Fruit fly (Drosophila melanogaster) whole organism, embryonic: ENCODE data around the gene CG10348.

ENCODE experiments used
- ATbp ChIP-seq: fragments of 200-800 bp; sonication (Bioruptor generic); optimal IDR thresholded peaks from 2 replicates; lab custom pipeline; 2017; ENCODE audit warnings: missing biosample characterization, mild to moderate bottlenecking, missing genetic modification characterization, missing genetic modification reagents
- B-H2 ChIP-seq: fragments of 200-800 bp; sonication (Bioruptor generic); optimal IDR thresholded peaks from 2 replicates; lab custom pipeline; 2018; ENCODE audit warnings: missing biosample characterization, mild to moderate bottlenecking, missing genetic modification characterization
- CG10979 ChIP-seq: fragments of 200-800 bp; sonication (Bioruptor generic); optimal IDR thresholded peaks from 2 replicates; lab custom pipeline; 2018; ENCODE audit warnings: missing biosample characterization, mild to moderate bottlenecking, missing genetic modification characterization, moderate library complexity
- CG1233 ChIP-seq: fragments of 200-800 bp; sonication (Bioruptor generic); optimal IDR thresholded peaks from 4 replicates; lab custom pipeline; 2018; ENCODE audit warnings: missing biosample characterization, mild to moderate bottlenecking, missing genetic modification characterization
- CG14710 ChIP-seq: fragments of 200-800 bp; sonication (Bioruptor generic); optimal IDR thresholded peaks from 3 replicates; lab custom pipeline; 2019; ENCODE audit warnings: missing biosample characterization, mild to moderate bottlenecking, missing genetic modification characterization, moderate library complexity
- CG15073 ChIP-seq: fragments of 200-800 bp; sonication (Bioruptor generic); optimal IDR thresholded peaks from 2 replicates; lab custom pipeline; 2016; ENCODE audit warnings: missing biosample characterization, missing genetic modification characterization
- CG16863 ChIP-seq: fragments of 200-800 bp; sonication (Bioruptor generic); optimal IDR thresholded peaks from 3 replicates; lab custom pipeline; 2016; ENCODE audit warnings: missing biosample characterization, missing genetic modification characterization
- CG17612 ChIP-seq: fragments of 200-800 bp; sonication (Bioruptor generic); IDR thresholded peaks from 2 replicates; pipeline ENCODE4 v1.3.6; 2022; ENCODE audit warnings: missing biosample characterization, missing genetic modification characterization
- CG17912 ChIP-seq: fragments of 200-800 bp; sonication (Bioruptor generic); optimal IDR thresholded peaks from 2 replicates; lab custom pipeline; 2018; ENCODE audit warnings: missing biosample characterization, mild to moderate bottlenecking, missing genetic modification characterization
- CG18262 ChIP-seq: fragments of 200-800 bp; optimal IDR thresholded peaks from 3 replicates; lab custom pipeline; 2019; ENCODE audit warnings: missing biosample characterization, mild to moderate bottlenecking, missing genetic modification characterization, moderate library complexity
- CG18476 ChIP-seq: fragments of 200-800 bp; sonication (Bioruptor generic); optimal IDR thresholded peaks from 2 replicates; lab custom pipeline; 2016; ENCODE audit warnings: missing biosample characterization, mild to moderate bottlenecking, missing genetic modification characterization
- CG2116 ChIP-seq: fragments of 200-800 bp; sonication (Bioruptor generic); optimal IDR thresholded peaks from 3 replicates; lab custom pipeline; 2018; ENCODE audit warnings: missing biosample characterization, mild to moderate bottlenecking, missing genetic modification characterization
- CG3065 ChIP-seq: fragments of 200-800 bp; sonication (Bioruptor generic); optimal IDR thresholded peaks from 2 replicates; lab custom pipeline; 2016; ENCODE audit warnings: missing biosample characterization, missing genetic modification characterization
- CG3163 ChIP-seq: fragments of 200-800 bp; sonication (Bioruptor generic); optimal IDR thresholded peaks from 3 replicates; lab custom pipeline; 2016; ENCODE audit warnings: missing biosample characterization, missing genetic modification characterization
- CG3838 ChIP-seq: fragments of 200-800 bp; sonication (Bioruptor generic); optimal IDR thresholded peaks from 3 replicates; lab custom pipeline; 2016; ENCODE audit warnings: missing biosample characterization, missing genetic modification characterization
- CG6175 ChIP-seq: fragments of 200-800 bp; sonication (Bioruptor generic); IDR thresholded peaks from 3 replicates; pipeline ENCODE4 v1.3.6; 2022; ENCODE audit warnings: missing biosample characterization, missing genetic modification characterization
- CG6854 ChIP-seq: fragments of 200-800 bp; sonication (Bioruptor generic); optimal IDR thresholded peaks from 3 replicates; lab custom pipeline; 2017; ENCODE audit warnings: missing biosample characterization, mild to moderate bottlenecking, missing genetic modification characterization
- CG7963 ChIP-seq: fragments of 200-800 bp; sonication (Bioruptor generic); IDR thresholded peaks from 3 replicates; pipeline ENCODE4 v1.3.6; 2022; ENCODE audit warnings: missing biosample characterization, missing genetic modification characterization; ENCODE audit not compliant: partially characterized antibody
- CG8089 ChIP-seq: fragments of 200-800 bp; sonication (Bioruptor generic); optimal IDR thresholded peaks from 3 replicates; lab custom pipeline; 2016; ENCODE audit warnings: missing biosample characterization, missing genetic modification characterization
- Dp ChIP-seq: fragments of 200-800 bp; sonication (Bioruptor generic); optimal IDR thresholded peaks from 2 replicates; lab custom pipeline; 2018; ENCODE audit warnings: missing biosample characterization, mild to moderate bottlenecking, missing genetic modification characterization, moderate library complexity
- Fer1 ChIP-seq: fragments of 200-800 bp; sonication (Bioruptor generic); optimal IDR thresholded peaks from 2 replicates; lab custom pipeline; 2017; ENCODE audit warnings: missing biosample characterization, mild to moderate bottlenecking, missing genetic modification characterization
- Gsc ChIP-seq: fragments of 200-800 bp; sonication (Bioruptor generic); IDR thresholded peaks from 2 replicates; pipeline ENCODE4 v1.3.6; 2022; ENCODE audit warnings: missing biosample characterization, missing genetic modification characterization
- HLH4C ChIP-seq: fragments of 200-800 bp; sonication (Bioruptor generic); IDR thresholded peaks from 3 replicates; pipeline ENCODE4 v1.3.6; 2022; ENCODE audit warnings: missing biosample characterization, missing genetic modification characterization; ENCODE audit not compliant: partially characterized antibody
- Jarid2 ChIP-seq: fragments of 200-800 bp; sonication (Bioruptor generic); optimal IDR thresholded peaks from 3 replicates; lab custom pipeline; 2017; ENCODE audit warnings: mild to moderate bottlenecking, missing biosample characterization, missing genetic modification reagents, missing genetic modification characterization
- MESR4 ChIP-seq: fragments of 200-800 bp; sonication (Bioruptor generic); optimal IDR thresholded peaks from 2 replicates; lab custom pipeline; 2018; ENCODE audit warnings: missing biosample characterization, mild to moderate bottlenecking, missing genetic modification characterization, moderate library complexity
- Oli ChIP-seq: fragments of 200-800 bp; sonication (Bioruptor generic); optimal IDR thresholded peaks from 2 replicates; lab custom pipeline; 2018; ENCODE audit warnings: missing biosample characterization, mild to moderate bottlenecking, missing genetic modification characterization, moderate library complexity
- Rx ChIP-seq: fragments of 200-800 bp; sonication (Bioruptor generic); IDR thresholded peaks from 2 replicates; pipeline ENCODE4 v1.3.6; 2022; ENCODE audit warnings: missing biosample characterization, missing genetic modification characterization
- Sin3A ChIP-seq: fragments of >200 bp; optimal IDR thresholded peaks from 2 replicates; lab custom pipeline; 2018
- Sox102F ChIP-seq: fragments of 200-800 bp; sonication (Bioruptor generic); optimal IDR thresholded peaks from 2 replicates; lab custom pipeline; 2018; ENCODE audit warnings: missing biosample characterization, mild to moderate bottlenecking, missing genetic modification characterization, moderate library complexity
- Sry-β ChIP-seq: fragments of 200-800 bp; sonication (Bioruptor generic); optimal IDR thresholded peaks from 2 replicates; lab custom pipeline; 2018; ENCODE audit warnings: missing biosample characterization, mild to moderate bottlenecking, missing genetic modification characterization, moderate library complexity
- Taf1 ChIP-seq: fragments of 200-800 bp; sonication (Bioruptor generic); IDR thresholded peaks from 2 replicates; pipeline ENCODE4 v1.3.6; 2022; ENCODE audit warnings: missing biosample characterization, missing genetic modification characterization
- Xbp1 ChIP-seq: fragments of 200-800 bp; sonication (Bioruptor generic); optimal IDR thresholded peaks from 3 replicates; lab custom pipeline; 2016; ENCODE audit warnings: missing biosample characterization, mild to moderate bottlenecking, missing genetic modification characterization
- YL-1 ChIP-seq: fragments of 200-800 bp; sonication (Bioruptor generic); optimal IDR thresholded peaks from 3 replicates; lab custom pipeline; 2017; ENCODE audit warnings: missing biosample characterization, mild to moderate bottlenecking, missing genetic modification characterization
- aop ChIP-seq: fragments of 200-800 bp; sonication (Bioruptor generic); IDR thresholded peaks from 2 replicates; pipeline ENCODE4 v1.3.6; 2022; ENCODE audit warnings: missing biosample characterization, missing genetic modification characterization
- bigmax ChIP-seq: fragments of 200-800 bp; sonication (Bioruptor generic); optimal IDR thresholded peaks from 2 replicates; lab custom pipeline; 2018; ENCODE audit warnings: missing biosample characterization, mild to moderate bottlenecking, missing genetic modification characterization
- caup ChIP-seq: fragments of 200-800 bp; sonication (Bioruptor generic); optimal IDR thresholded peaks from 3 replicates; lab custom pipeline; 2017; ENCODE audit warnings: missing biosample characterization, mild to moderate bottlenecking, missing genetic modification characterization, moderate library complexity; ENCODE audit not compliant: severe bottlenecking
- chif ChIP-seq, 2 experiments: fragments of 200-800 bp; sonication (Bioruptor generic); optimal IDR thresholded peaks; 3 replicates each; lab custom pipeline; 2016; ENCODE audit warnings: missing biosample characterization in 2 of 2, missing genetic modification characterization in 2 of 2
- dimm ChIP-seq: fragments of 200-800 bp; sonication (Bioruptor generic); IDR thresholded peaks from 2 replicates; pipeline ENCODE4 v1.3.6; 2022; ENCODE audit warnings: missing biosample characterization, missing genetic modification characterization
- fu2 ChIP-seq: fragments of 200-800 bp; sonication (Bioruptor generic); optimal IDR thresholded peaks from 2 replicates; lab custom pipeline; 2016; ENCODE audit warnings: missing biosample characterization, missing genetic modification characterization
- grn ChIP-seq: fragments of 200-800 bp; sonication (Bioruptor generic); optimal IDR thresholded peaks from 3 replicates; lab custom pipeline; 2017; ENCODE audit warnings: missing biosample characterization, missing genetic modification characterization
- h ChIP-seq: fragments of >200 bp; optimal IDR thresholded peaks from 2 replicates; lab custom pipeline; 2017
- jigr1 ChIP-seq: fragments of 200-800 bp; sonication (Bioruptor generic); IDR thresholded peaks from 3 replicates; pipeline ENCODE4 v1.3.6; 2022; ENCODE audit warnings: missing biosample characterization, missing genetic modification characterization
- kah ChIP-seq: fragments of 200-800 bp; sonication (Bioruptor generic); optimal IDR thresholded peaks from 2 replicates; lab custom pipeline; 2018; ENCODE audit warnings: missing biosample characterization, mild to moderate bottlenecking, missing genetic modification characterization
- lola ChIP-seq, 3 experiments: fragments of >200 bp in 2 of 3; fragments of 200-800 bp in 1 of 3; sonication (Bioruptor generic) in 1 of 3; optimal IDR thresholded peaks; 2 replicates each; lab custom pipeline; 2017 to 2019; ENCODE audit warnings: missing biosample characterization in 3 of 3, missing genetic modification characterization in 3 of 3, mild to moderate bottlenecking in 1 of 3, moderate library complexity in 1 of 3
- maf-S ChIP-seq: fragments of 200-800 bp; sonication (Bioruptor generic); optimal IDR thresholded peaks from 2 replicates; lab custom pipeline; 2016; ENCODE audit warnings: missing biosample characterization, missing genetic modification characterization
- org-1 ChIP-seq: fragments of 200-800 bp; sonication (Bioruptor generic); optimal IDR thresholded peaks from 2 replicates; lab custom pipeline; 2017; ENCODE audit warnings: missing biosample characterization, missing genetic modification characterization
- peb ChIP-seq: fragments of 200-800 bp; sonication (Bioruptor generic); IDR thresholded peaks from 2 replicates; pipeline ENCODE4 v1.3.6; 2022; ENCODE audit warnings: missing biosample characterization, missing genetic modification characterization
- sens ChIP-seq: fragments of 200-800 bp; sonication (Bioruptor generic); peaks from one replicate; lab custom pipeline; 2016; ENCODE audit warnings: missing biosample characterization, missing genetic modification characterization
- slp2 ChIP-seq: fragments of 200-800 bp; sonication (Bioruptor generic); optimal IDR thresholded peaks from 2 replicates; lab custom pipeline; 2016; ENCODE audit warnings: missing biosample characterization, missing genetic modification characterization
- tll ChIP-seq, 2 experiments: fragments of 200-800 bp in 1 of 2; fragments of >200 bp in 1 of 2; sonication (Bioruptor generic) in 1 of 2; optimal IDR thresholded peaks; 2 replicates each; lab custom pipeline; 2017 to 2019; ENCODE audit warnings: missing biosample characterization in 2 of 2, missing genetic modification characterization in 2 of 2, mild to moderate bottlenecking in 1 of 2, moderate library complexity in 1 of 2
- z ChIP-seq: fragments of 200-800 bp; sonication (Bioruptor generic); IDR thresholded peaks from 3 replicates; pipeline ENCODE4 v1.3.6; 2022; ENCODE audit warnings: missing biosample characterization, missing genetic modification characterization

The CG10348 gene

DNA sequence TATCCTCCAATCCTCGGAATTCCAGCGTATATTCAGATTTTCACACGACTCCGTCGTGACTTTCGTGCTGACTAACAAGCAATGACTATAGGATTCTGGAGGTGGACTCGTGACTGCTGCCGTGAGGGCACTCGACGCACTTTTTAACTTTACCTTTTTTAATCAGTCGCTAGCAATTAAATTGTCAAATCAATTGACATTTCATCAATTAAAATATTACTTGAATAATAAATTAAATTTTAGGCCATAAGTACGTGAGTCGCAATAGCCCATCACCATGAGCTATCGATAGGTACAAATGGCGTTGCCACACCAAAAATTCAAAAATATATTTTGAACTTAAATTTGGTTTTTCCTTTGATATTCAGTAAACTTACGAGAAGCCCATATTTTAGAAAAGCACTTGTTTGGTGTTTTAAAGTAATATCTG is 26.7 kb downstream of the CG10348 start, which contains the start of gene Jwa (continued):
- TF ChIP-seq lola (GFP tag; optimal IDR thresholded peaks at IDR 0.05; lab: Kevin White, UChicago), result peak in 1 of 3 experiments; percentile 95
- peak; percentile 93 for TF ChIP-seq Xbp1 (GFP tag; lab: Kevin White, UChicago)
- peak; percentile 85 for TF ChIP-seq dimm (GFP tag; lab: Robert Waterston, UW)
- TF ChIP-seq CG3065 (GFP tag; lab: Kevin White, UChicago), result peak; percentile 79
- TF ChIP-seq HLH4C, result peak; percentile 98
- peak; percentile 80 for TF ChIP-seq CG15073 (GFP tag; lab: Kevin White, UChicago)
- peak; percentile 84 for TF ChIP-seq CG16863 (GFP tag; lab: Kevin White, UChicago)
- TF ChIP-seq slp2 (GFP tag; lab: Kevin White, UChicago), result peak; percentile 92
- TF ChIP-seq CG14710 (tag; lab: Kevin White, UChicago), result peak; percentile 88
- TF ChIP-seq maf-S, result peak; percentile 92
- peak; percentile 81 for TF ChIP-seq CG2116 (GFP tag; lab: Kevin White, UChicago)
- peak; percentile 94 for TF ChIP-seq B-H2
- peak; percentile 88 for TF ChIP-seq jigr1 (GFP tag; lab: Robert Waterston, UW)
- TF ChIP-seq CG6854 (GFP tag; lab: Kevin White, UChicago), result peak; percentile 65
- TF ChIP-seq z (GFP tag; lab: Robert Waterston, UW), result no peak
- peak; percentile 85 for TF ChIP-seq CG8089 (GFP tag; lab: Kevin White, UChicago)
- TF ChIP-seq ATbp (GFP tag; lab: Kevin White, UChicago), result peak; percentile 88
- TF ChIP-seq CG17612 (GFP tag; lab: Robert Waterston, UW), result peak; percentile 83
- peak; percentile 87 for TF ChIP-seq MESR4 (GFP tag; lab: Kevin White, UChicago)
- TF ChIP-seq Dp (GFP tag; lab: Kevin White, UChicago), result peak; percentile 83
- peak; percentile 93 for TF ChIP-seq CG7963
- TF ChIP-seq CG10979 (tag; lab: Kevin White, UChicago), result peak; percentile 88
- TF ChIP-seq CG17912 (GFP tag; lab: Kevin White, UChicago), result peak; percentile 46
- TF ChIP-seq caup, result peak; percentile 91
- TF ChIP-seq sens (GFP tag; lab: Kevin White, UChicago), result peak; percentile 97
- peak; percentile 72 for TF ChIP-seq Gsc
- TF ChIP-seq Sin3A, result peak; percentile 51
- TF ChIP-seq CG3163 (GFP tag; lab: Kevin White, UChicago), result peak; percentile 78
- TF ChIP-seq Oli (tag; lab: Kevin White, UChicago), result peak; percentile 91
- TF ChIP-seq YL-1 (GFP tag; lab: Kevin White, UChicago), result peak; percentile 64
- no peak for TF ChIP-seq Sry-β (GFP tag; lab: Kevin White, UChicago)
- peak; percentile 81 for TF ChIP-seq CG18262 (tag; lab: Kevin White, UChicago)
- peak; percentile 93 for TF ChIP-seq fu2 (GFP tag; lab: Kevin White, UChicago)
- TF ChIP-seq Taf1, result peak; percentile 88
- TF ChIP-seq CG6175 (GFP tag; lab: Robert Waterston, UW), result peak; percentile 70; the same call in 2 of the 3 replicates
- TF ChIP-seq bigmax (GFP tag; lab: Kevin White, UChicago), result no peak
- TF ChIP-seq kah (GFP tag; lab: Kevin White, UChicago), result no peak
- peak; percentile 79 for TF ChIP-seq CG18476 (GFP tag; lab: Kevin White, UChicago)
- TF ChIP-seq grn, result peak; percentile 40
- peak; percentile 63 for TF ChIP-seq aop (GFP tag; lab: Robert Waterston, UW)
- TF ChIP-seq Fer1 (GFP tag; lab: Kevin White, UChicago), result peak; percentile 79
- peak; percentile 46 for TF ChIP-seq Jarid2
- TF ChIP-seq chif (GFP tag; optimal IDR thresholded peaks at IDR 0.05; lab: Kevin White, UChicago), result peak; percentile 94
- TF ChIP-seq peb (GFP tag; lab: Robert Waterston, UW), result peak; percentile 89
- TF ChIP-seq Sox102F (GFP tag; lab: Kevin White, UChicago), result peak; percentile 97
- TF ChIP-seq h (lab: Kevin White, UChicago), result no peak
- peak; percentile 81 for TF ChIP-seq Rx
- peak in 1 of 2 experiments; percentile 65 for TF ChIP-seq tll (GFP tag; optimal IDR thresholded peaks at IDR 0.05; lab: Kevin White, UChicago)
- TF ChIP-seq org-1 (GFP tag; lab: Kevin White, UChicago), result peak; percentile 87
- peak; percentile 62 for TF ChIP-seq CG1233 (GFP tag; lab: Kevin White, UChicago)
- peak; percentile 84 for TF ChIP-seq CG3838 (GFP tag; lab: Kevin White, UChicago)
